Fruit fly (Drosophila melanogaster): Measurements from ENCODE around the gene PK2-R2.

dm6 chr3R:13382656-13383142, 48.7 kb upstream of the PK2-R2 start:
- no peak for TF ChIP-seq CG8478 (optimal IDR thresholded peaks at IDR 0.05)
- no peak for TF ChIP-seq CTCF (optimal IDR thresholded peaks at IDR 0.05)

Data from S2 (cell line).